Fruit fly (Drosophila melanogaster) S2 (cell line): ENCODE results near the gene CG43117.

Experiments used
- CG8478 ChIP-seq: fragments of >200 bp; optimal IDR thresholded peaks from 2 replicates; lab custom pipeline; 2018
- CTCF ChIP-seq, 2 experiments: fragments of >200 bp; optimal IDR thresholded peaks; 2 replicates each; lab custom pipeline; 2018

Gene CG43117

DNA sequence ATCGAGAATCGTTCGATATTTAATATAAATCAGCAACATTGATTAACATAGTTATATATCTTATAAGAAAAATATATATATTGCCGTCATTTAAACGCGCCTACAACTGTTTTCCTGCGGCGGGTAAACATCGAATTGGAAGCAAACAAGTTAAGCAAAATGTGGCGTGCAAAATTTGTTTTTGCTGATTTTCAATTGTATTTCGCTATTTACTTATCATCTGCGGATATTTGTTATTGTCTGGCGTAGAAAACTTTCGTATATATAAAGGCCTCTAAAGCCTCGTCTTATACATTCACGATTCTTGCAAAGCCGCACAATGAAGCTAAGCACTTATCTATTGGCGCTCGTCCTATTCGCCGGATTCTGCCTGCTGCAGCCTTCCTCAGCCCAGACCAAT lies at the start of gene CG43117:
TSS of gene CG43117 (plus strand) at position 301 of the 400 bp plus-strand sequence.
- TF ChIP-seq CTCF (optimal IDR thresholded peaks at IDR 0.05; lab: Kevin White, UChicago), result no peak
- TF ChIP-seq CG8478 (lab: Kevin White, UChicago), result no peak

DNA sequence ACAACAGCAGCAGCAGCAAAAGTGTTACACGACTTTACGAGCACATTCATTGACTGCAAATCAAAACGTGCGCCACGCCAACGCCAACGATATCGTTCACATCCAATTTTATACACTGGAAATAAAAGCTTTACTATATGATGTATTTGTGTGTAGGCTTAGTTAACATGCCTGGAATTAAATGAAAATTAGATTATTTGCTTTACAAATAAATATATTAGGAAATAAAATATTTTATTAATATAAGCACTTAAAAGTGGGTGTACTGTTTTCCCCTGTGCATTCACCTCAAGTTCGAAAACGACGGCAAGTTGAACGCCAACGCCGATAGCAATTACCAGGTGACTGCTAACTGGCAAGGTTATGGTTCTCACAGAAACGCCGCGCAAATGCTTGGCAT lies 44.8 kb upstream of the CG43117 start:
- TF ChIP-seq CTCF (optimal IDR thresholded peaks at IDR 0.05; lab: Kevin White, UChicago) (no peak), CG8478 (lab: Kevin White, UChicago) (no peak)

DNA sequence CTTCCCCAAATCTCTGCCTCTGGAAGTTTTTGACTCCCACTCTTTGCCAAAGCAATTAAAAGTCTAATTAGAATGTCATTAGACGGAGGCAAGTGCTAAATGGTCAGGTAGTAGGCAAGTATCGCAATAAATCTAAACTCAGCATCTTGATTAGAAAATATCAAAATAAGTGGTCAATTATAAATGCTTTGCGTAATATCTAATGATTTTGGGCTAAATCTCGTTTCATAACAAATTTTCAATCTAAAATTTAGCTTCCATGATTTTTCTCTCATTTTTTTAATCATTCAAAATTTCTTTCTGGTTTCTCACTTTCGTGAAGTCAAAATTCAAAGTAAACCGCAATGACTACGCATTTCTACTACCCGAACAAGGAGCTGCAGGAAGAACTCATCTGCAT lies 40.8 kb upstream of the CG43117 start, which contains the start of gene Ald2:
TSS of gene Ald2 (plus strand) at position 301 of the 400 bp plus-strand sequence.
- TF ChIP-seq CTCF (optimal IDR thresholded peaks at IDR 0.05; lab: Kevin White, UChicago), result no peak
- no peak for TF ChIP-seq CG8478 (lab: Kevin White, UChicago)

DNA sequence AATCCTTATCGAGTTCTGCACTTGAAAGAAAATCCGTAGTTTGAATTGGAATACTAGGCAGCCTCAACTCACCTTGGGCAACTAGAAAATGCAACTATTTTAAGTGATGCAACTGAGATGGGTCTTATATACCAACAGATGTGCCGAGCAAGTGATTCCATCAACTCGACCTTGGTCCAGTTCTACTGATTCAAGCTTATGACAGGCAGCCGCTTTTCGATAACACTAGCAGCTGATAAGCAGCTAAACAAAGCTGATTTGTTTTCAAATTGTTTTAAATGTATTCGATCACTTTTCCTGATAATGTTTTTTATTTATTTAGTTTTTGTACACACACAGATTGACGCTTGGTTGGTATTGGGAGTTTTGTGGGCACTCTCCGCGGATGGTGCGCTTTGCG lies 29.6 kb upstream of the CG43117 start, which contains the start of gene CG6503:
TSS of gene CG6503 (minus strand) at position 101 of the 400 bp plus-strand sequence.
- TF ChIP-seq CG8478 (lab: Kevin White, UChicago) (no peak), CTCF (optimal IDR thresholded peaks at IDR 0.05; lab: Kevin White, UChicago) (no peak)

DNA sequence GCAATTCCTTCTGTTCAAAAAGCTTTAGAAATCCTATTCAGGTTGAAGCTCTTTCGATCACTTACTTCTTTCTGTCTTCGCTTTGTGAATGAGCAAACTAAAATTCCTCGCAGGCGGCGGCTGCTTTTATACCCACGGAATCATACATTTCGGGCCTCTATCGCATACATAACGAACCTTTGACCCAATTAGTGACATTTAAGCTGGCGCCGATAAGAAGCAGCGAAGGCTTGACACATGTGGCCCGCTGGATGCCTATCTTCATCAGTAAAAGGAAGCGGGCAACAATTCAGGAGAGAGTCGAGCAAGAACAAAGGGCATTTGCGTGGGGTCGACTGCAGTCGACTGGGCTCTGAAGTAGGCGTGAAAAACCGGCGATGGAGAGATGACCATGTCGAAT lies 28.9 kb upstream of the CG43117 start, which contains the start of gene CG34291:
TSS of gene CG34291 (minus strand) at position 101 of the 400 bp plus-strand sequence.
- no peak for TF ChIP-seq CTCF (optimal IDR thresholded peaks at IDR 0.05; lab: Kevin White, UChicago)
- TF ChIP-seq CG8478 (lab: Kevin White, UChicago), result no peak

DNA sequence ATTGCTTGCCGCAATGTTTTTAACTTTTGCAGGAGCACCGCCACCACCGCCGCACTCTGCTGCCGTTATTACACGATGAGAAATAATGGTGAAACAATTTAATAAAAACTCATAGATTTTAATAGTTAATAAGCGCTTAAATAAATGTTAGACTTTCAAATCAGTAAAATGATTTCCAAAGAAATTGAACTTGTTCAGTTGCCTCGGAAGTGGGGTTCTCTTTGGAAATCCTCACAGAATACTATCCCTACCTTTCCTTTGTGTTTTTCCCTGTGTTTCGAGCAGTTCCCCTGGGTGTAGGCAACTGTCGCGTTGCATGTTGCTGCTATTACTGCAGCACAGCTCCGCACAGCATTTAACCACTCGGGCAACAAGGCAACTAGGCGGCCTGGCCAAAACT lies 26.4 kb upstream of the CG43117 start:
- TF ChIP-seq CG8478 (lab: Kevin White, UChicago) (no peak), CTCF (optimal IDR thresholded peaks at IDR 0.05; lab: Kevin White, UChicago) (no peak)

DNA sequence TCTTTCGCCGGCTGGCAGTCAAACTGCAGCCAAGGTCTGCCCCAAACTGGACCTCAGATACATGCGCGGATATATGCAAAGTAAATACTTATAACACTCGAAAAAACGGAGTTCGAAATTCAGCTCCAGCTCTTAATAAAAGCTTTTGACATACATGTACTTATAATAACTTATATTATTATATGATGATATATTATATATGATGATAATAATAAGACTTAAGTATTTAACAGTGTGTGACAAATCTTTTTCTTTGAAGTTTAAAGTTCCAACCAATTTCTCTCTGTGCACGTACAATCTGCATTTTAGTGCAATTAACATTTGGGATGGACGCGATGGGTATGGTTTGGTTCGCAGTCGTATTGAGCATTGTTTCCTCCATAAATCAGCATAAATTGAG lies 25.0 kb upstream of the CG43117 start:
- TF ChIP-seq CG8478 (lab: Kevin White, UChicago) (no peak), CTCF (optimal IDR thresholded peaks at IDR 0.05; lab: Kevin White, UChicago) (no peak)

DNA sequence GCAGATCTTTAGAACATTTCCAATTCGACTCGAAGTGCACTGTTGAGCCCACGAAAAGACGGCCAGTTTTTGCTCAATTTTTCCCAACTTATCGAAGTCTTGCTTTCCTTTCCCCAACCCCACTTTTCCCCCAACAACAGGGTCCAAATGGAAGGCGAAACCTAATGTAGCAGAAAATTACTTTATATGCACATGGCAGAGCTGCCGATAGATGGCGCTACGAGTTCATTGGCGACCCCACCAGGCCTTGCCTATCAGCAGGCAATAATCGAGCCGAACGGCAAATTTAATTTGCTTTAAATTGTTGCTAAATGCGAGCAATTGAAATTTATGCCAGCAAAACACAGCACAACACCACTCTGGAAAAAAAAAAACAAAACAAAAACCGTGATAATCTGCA lies 22.1 kb upstream of the CG43117 start:
- TF ChIP-seq CG8478 (lab: Kevin White, UChicago) (no peak), CTCF (optimal IDR thresholded peaks at IDR 0.05; lab: Kevin White, UChicago) (peak; percentile 72 to 78)

DNA sequence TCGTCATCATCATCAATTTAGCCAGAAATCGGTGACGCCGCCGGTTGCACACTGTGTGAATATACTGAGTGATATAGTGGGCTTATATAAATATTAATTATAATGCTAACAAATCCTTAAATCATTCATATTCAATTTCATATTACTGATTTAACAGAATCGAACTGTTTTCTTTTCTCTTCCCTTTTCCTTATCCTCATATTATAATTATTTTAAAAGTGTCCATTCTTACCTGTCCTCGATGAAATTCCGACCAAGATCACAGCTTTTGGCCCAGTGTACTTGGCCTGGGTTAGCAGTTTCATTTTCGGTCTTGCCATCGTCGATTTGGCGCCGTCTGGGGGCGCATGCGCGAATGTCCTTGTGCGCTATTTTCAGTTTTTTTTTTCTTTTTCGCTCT lies 21.6 kb upstream of the CG43117 start:
- TF ChIP-seq CTCF (optimal IDR thresholded peaks at IDR 0.05; lab: Kevin White, UChicago) (no peak), CG8478 (lab: Kevin White, UChicago) (no peak)

DNA sequence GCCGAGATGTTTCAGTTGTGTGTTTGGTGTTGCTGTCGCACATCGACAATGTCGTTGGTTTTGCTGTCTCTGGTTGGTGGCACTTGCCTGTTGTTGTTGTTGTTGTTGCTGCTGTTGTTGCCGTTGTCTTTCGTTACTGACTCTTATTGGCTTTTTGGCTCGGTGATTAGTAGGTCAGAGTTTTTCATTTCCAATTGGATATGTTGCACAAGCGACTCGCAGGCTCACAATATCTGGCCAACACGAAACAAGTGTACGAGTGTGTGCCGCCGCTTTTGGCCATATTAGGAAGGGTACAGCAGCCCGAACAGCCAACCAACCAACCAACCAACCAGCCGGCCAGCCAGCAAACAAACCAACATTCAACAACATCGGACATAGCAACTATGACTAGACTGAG lies 20.9 kb upstream of the CG43117 start:
- TF ChIP-seq CTCF (optimal IDR thresholded peaks at IDR 0.05; lab: Kevin White, UChicago) (no peak), CG8478 (lab: Kevin White, UChicago) (no peak)

DNA sequence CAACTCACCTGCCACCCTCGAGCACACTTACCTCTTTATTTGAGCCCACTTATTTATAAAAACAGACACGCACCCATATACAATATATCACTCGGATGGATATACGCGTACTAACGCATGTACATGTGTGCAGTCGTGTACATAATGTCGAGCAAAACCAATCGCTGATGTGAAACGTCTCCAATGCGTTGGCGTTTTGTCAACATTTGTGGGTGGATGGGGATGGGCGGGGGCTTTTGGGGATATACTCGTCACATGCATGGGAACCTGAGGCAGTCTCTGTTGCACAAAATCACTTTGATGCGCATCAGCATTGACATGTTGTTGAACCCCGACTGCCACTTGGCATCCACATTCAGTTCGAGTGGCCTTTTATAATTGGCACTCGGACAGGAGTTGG lies 18.6 kb upstream of the CG43117 start:
- TF ChIP-seq CTCF (optimal IDR thresholded peaks at IDR 0.05; lab: Kevin White, UChicago) (no peak), CG8478 (lab: Kevin White, UChicago) (no peak)

DNA sequence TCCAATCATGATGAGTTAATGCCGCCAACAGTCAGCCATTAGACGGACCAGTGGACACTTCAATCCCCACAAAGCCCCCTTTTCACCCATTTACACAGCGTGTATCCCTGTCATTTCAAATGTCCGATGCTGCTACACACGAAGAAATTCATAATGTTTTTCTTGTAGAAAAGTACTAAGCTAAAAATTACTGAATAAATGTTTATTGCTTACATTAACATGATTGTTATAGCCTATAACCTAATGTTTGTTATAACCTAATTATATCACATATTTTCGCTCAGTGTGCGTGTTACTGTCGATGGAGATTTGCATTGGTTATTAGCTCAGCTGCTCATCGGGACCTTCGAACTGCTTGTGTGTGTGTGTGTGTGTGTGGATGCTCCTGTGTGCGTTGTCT lies 18.1 kb upstream of the CG43117 start:
- TF ChIP-seq CG8478 (lab: Kevin White, UChicago), result no peak
- TF ChIP-seq CTCF (optimal IDR thresholded peaks at IDR 0.05; lab: Kevin White, UChicago), result no peak

DNA sequence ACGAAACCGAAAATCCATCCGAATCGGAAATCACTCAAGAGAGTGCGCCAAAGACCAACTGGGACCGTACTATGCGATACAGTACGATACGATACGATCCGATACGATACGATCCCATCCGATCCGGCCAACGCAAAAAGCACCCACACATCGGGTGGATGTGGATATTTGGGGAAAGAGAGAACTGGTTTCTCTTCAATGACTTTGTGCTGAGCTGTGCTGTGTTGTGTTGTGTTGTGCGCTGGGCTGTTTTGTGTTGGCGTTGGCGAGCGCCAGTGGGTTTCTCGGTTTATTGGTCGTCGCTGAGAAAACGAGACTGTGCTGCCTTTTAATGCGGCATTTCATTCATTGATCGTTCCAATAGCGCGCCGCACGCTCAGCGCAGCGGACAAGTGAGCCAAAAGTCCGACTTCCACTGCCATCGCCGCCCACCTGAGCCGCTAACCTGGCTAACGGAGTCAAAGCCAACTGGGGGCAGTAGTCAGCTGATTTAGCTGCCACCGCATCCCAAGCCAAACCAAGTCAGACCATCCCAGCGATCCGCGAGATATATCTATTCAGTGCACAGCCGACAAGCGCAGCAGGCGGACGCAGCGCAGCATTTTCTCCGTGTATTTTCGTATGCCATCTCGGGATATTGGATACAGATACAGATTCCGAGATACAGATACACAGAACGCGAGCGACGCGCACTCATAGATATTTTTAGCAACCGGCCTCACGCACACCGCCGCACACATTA lies 14.0 kb upstream of the CG43117 start, which contains the start of gene tx:
TSS of gene tx (plus strand) at position 324 of the 742 bp plus-strand sequence.
- TF ChIP-seq CTCF (optimal IDR thresholded peaks at IDR 0.05; lab: Kevin White, UChicago) (no peak), CG8478 (lab: Kevin White, UChicago) (no peak)

DNA sequence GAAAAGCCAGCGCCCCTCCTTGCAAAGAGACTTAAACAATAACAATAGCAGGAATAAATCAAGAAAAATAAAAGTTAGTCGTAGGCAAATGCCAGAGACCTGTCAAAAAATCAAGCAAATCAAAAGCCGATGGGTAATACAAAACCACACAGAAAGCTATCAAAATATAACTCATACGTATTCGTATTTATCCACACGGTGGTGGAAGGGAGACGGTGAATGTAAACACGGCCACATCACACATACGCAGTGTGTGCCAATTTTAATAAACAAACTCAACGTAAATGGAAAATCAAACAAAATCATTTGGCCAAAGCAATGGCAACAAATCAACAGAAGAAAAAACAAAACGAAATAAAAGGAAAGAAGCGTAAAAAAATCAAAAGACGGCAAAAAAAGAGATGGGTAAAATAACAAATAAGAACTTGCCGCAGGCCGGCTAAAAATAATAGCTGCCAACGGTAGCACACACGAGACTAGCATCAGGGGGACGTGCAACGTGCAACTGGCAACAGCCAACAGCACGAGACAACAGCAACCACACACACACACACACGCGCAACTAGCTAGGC lies 11.9 kb upstream of the CG43117 start:
- TF ChIP-seq CTCF (optimal IDR thresholded peaks at IDR 0.05; lab: Kevin White, UChicago) (no peak), CG8478 (lab: Kevin White, UChicago) (no peak)

DNA sequence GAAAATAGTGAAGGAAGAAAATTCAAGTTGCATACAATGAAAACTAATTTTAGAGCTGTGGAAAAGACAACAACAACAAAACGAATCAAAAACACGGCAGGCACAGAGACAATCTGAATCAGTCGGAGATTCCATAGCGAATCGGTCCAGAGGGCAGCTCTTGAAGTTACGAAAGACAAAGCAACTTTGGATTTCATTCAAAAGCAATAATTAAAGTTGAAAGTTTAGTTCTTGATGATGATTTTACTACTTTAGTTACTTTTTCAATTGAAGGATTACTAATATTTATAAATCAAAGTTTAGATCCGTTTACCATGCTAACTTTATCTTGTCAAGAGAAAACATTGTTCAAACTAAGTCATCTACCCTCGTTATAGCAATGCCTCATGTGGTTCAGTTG lies 11.3 kb upstream of the CG43117 start:
- TF ChIP-seq CTCF (optimal IDR thresholded peaks at IDR 0.05; lab: Kevin White, UChicago) (no peak), CG8478 (lab: Kevin White, UChicago) (no peak)
